Worm (Caenorhabditis elegans) whole organism, L4 larva: ENCODE measurements around the gene C54F6.19.

Experiments
- ZK337.2 ChIP-seq: fragments of 200-800 bp; sonication (Bioruptor generic); IDR thresholded peaks from 2 replicates; pipeline ENCODE4 v1.3.6; 2022; ENCODE audit warnings: missing genetic modification reagents, missing genetic modification characterization, missing compliant biosample characterization
- arid-1 ChIP-seq: fragments of 200-800 bp; sonication (Bioruptor generic); conservative IDR thresholded peaks from 2 replicates; pipeline ENCODE4 v1.3.6; 2022; ENCODE audit warnings: missing genetic modification reagents, missing genetic modification characterization, missing compliant biosample characterization
- attf-4 ChIP-seq: sonication (generic microtip); optimal IDR thresholded peaks from 3 replicates; lab custom pipeline; 2017; ENCODE audit warnings: missing biosample characterization, missing genetic modification characterization
- ceh-62 ChIP-seq: sonication (generic microtip); optimal IDR thresholded peaks from 2 replicates; lab custom pipeline; 2017; ENCODE audit warnings: missing biosample characterization, missing genetic modification characterization
- cey-2 ChIP-seq: sonication (generic microtip); optimal IDR thresholded peaks from 3 replicates; lab custom pipeline; 2017; ENCODE audit warnings: missing genetic modification characterization, mild to moderate bottlenecking, missing compliant biosample characterization, antibody characterized with exemption, borderline replicate concordance; ENCODE audit not compliant: insufficient read depth
- ctbp-1 ChIP-seq: fragments of 200-800 bp; sonication (Bioruptor generic); IDR thresholded peaks from 2 replicates; pipeline ENCODE4 v1.3.6; 2022; ENCODE audit warnings: missing genetic modification reagents, missing genetic modification characterization, missing compliant biosample characterization
- daf-12 ChIP-seq: fragments of 150-350 bp; optimal IDR thresholded peaks from 2 replicates; lab custom pipeline; 2014; ENCODE audit warnings: missing biosample characterization, missing genetic modification reagents, missing genetic modification characterization
- daf-16 ChIP-seq, 3 experiments: sonication (generic microtip); optimal IDR thresholded peaks; 2 replicates each; lab custom pipeline; 2016 to 2017; ENCODE audit warnings: missing genetic modification characterization in 3 of 3, missing genetic modification reagents in 3 of 3, mild to moderate bottlenecking in 2 of 3, missing compliant biosample characterization in 2 of 3, missing biosample characterization in 1 of 3, moderate library complexity in 1 of 3
- dmd-8 ChIP-seq: fragments of 200-800 bp; sonication (Bioruptor generic); IDR thresholded peaks from 2 replicates; pipeline ENCODE4 v1.3.6; 2022; ENCODE audit warnings: missing genetic modification characterization, missing compliant biosample characterization
- egl-27 ChIP-seq: sonication (generic microtip); optimal IDR thresholded peaks from 3 replicates; lab custom pipeline; 2017; ENCODE audit warnings: missing biosample characterization, missing genetic modification reagents, missing genetic modification characterization
- egl-43 ChIP-seq: fragments of 200-800 bp; sonication (Bioruptor generic); IDR thresholded peaks from 2 replicates; pipeline ENCODE4 v1.3.6; 2022; ENCODE audit warnings: missing genetic modification reagents, missing genetic modification characterization, missing compliant biosample characterization
- gei-8 ChIP-seq: fragments of 200-800 bp; sonication (Bioruptor generic); optimal IDR thresholded peaks from 2 replicates; lab custom pipeline; 2018; ENCODE audit warnings: mild to moderate bottlenecking, missing genetic modification characterization, missing compliant biosample characterization
- hif-1 ChIP-seq, 2 experiments: sonication (generic microtip); optimal IDR thresholded peaks; 2 replicates each; lab custom pipeline; 2016 to 2017; ENCODE audit warnings: missing compliant biosample characterization in 2 of 2, missing genetic modification characterization in 2 of 2, missing genetic modification reagents in 2 of 2, missing genotype in 2 of 2, mild to moderate bottlenecking in 1 of 2
- hlh-30 ChIP-seq: sonication (generic microtip); optimal IDR thresholded peaks from 2 replicates; lab custom pipeline; 2017; ENCODE audit warnings: antibody characterized with exemption, mild to moderate bottlenecking, missing genetic modification characterization, missing compliant biosample characterization; ENCODE audit not compliant: insufficient read depth
- hmg-1.1 ChIP-seq: fragments of 200-800 bp; sonication (Bioruptor generic); IDR thresholded peaks from 2 replicates; pipeline ENCODE4 v1.3.6; 2022; ENCODE audit warnings: missing genetic modification reagents, missing genetic modification characterization, missing compliant biosample characterization
- lim-7 ChIP-seq: fragments of 200-800 bp; sonication (Bioruptor generic); IDR thresholded peaks from 2 replicates; pipeline ENCODE4 v1.3.6; 2022; ENCODE audit warnings: missing genetic modification characterization, missing compliant biosample characterization
- lin-15B ChIP-seq: fragments of 150-350 bp; sonication (generic microtip); optimal IDR thresholded peaks from 3 replicates; lab custom pipeline; 2014; ENCODE audit warnings: missing biosample characterization, missing genetic modification characterization
- lin-39 ChIP-seq: fragments of 150-350 bp; optimal IDR thresholded peaks from 2 replicates; lab custom pipeline; 2014; ENCODE audit warnings: missing biosample characterization, missing genetic modification reagents, missing genetic modification characterization
- lir-3 ChIP-seq: sonication (generic microtip); optimal IDR thresholded peaks from 2 replicates; lab custom pipeline; 2016; ENCODE audit warnings: mild to moderate bottlenecking, missing genetic modification characterization, missing compliant biosample characterization
- lsy-2 ChIP-seq, 2 experiments: fragments of 150-350 bp in 1 of 2; sonication (generic microtip) in 1 of 2; optimal IDR thresholded peaks; 2 replicates each; lab custom pipeline; 2014 to 2017; ENCODE audit warnings: missing biosample characterization in 2 of 2, missing genetic modification characterization in 2 of 2
- madf-5 ChIP-seq, 2 experiments: fragments of 200-800 bp; sonication (Bioruptor generic); IDR thresholded peaks; 2 replicates each; pipeline ENCODE4 v1.3.6; 2022; ENCODE audit warnings: missing compliant biosample characterization in 2 of 2, missing genetic modification characterization in 2 of 2
- madf-9 ChIP-seq: fragments of 200-800 bp; sonication (Bioruptor generic); conservative IDR thresholded peaks from 2 replicates; pipeline ENCODE4 v1.3.6; 2022; ENCODE audit warnings: missing genetic modification reagents, missing genetic modification characterization, missing compliant biosample characterization
- mdt-29 ChIP-seq: fragments of 200-800 bp; sonication (Bioruptor generic); IDR thresholded peaks from 2 replicates; pipeline ENCODE4 v1.3.6; 2022; ENCODE audit warnings: missing genetic modification reagents, missing genetic modification characterization, missing compliant biosample characterization
- mes-2 ChIP-seq: sonication (generic microtip); optimal IDR thresholded peaks from 2 replicates; lab custom pipeline; 2016; ENCODE audit warnings: missing genotype, mild to moderate bottlenecking, missing genetic modification characterization, missing compliant biosample characterization; ENCODE audit not compliant: poor library complexity, severe bottlenecking
- nhr-102 ChIP-seq: sonication (generic microtip); optimal IDR thresholded peaks from 2 replicates; lab custom pipeline; 2016; ENCODE audit warnings: mild to moderate bottlenecking, missing genetic modification characterization, moderate library complexity, missing compliant biosample characterization
- nhr-11 ChIP-seq: fragments of 150-350 bp; optimal IDR thresholded peaks from 2 replicates; lab custom pipeline; 2014; ENCODE audit warnings: missing biosample characterization, missing genetic modification characterization
- nhr-111 ChIP-seq: fragments of 200-800 bp; sonication (Bioruptor generic); optimal IDR thresholded peaks from 2 replicates; lab custom pipeline; 2018; ENCODE audit warnings: mild to moderate bottlenecking, missing genetic modification characterization, missing compliant biosample characterization
- nhr-42 ChIP-seq: fragments of 200-800 bp; sonication (Bioruptor generic); IDR thresholded peaks from 2 replicates; pipeline ENCODE4 v1.3.6; 2022; ENCODE audit warnings: missing genetic modification characterization, missing compliant biosample characterization
- nhr-48 ChIP-seq: sonication (generic microtip); optimal IDR thresholded peaks from 2 replicates; lab custom pipeline; 2016; ENCODE audit warnings: mild to moderate bottlenecking, missing genetic modification characterization, missing compliant biosample characterization
- pha-4 ChIP-seq, 2 experiments: fragments of 150-350 bp in 1 of 2; fragments of 200-800 bp in 1 of 2; sonication (Bioruptor generic) in 1 of 2; IDR thresholded peaks in 1 of 2; optimal IDR thresholded peaks in 1 of 2; 2 replicates each; pipeline versions ENCODE4 v1.3.6 to Lab custom; 2014 to 2022; ENCODE audit warnings: missing genetic modification characterization in 2 of 2, missing genetic modification reagents in 2 of 2, missing biosample characterization in 1 of 2, missing compliant biosample characterization in 1 of 2
- rbr-2 ChIP-seq: sonication (generic microtip); optimal IDR thresholded peaks from 2 replicates; lab custom pipeline; 2016; ENCODE audit warnings: missing genotype, missing genetic modification characterization, missing compliant biosample characterization
- spr-1 ChIP-seq: sonication (generic microtip); optimal IDR thresholded peaks from 2 replicates; lab custom pipeline; 2016; ENCODE audit warnings: mild to moderate bottlenecking, missing genetic modification characterization, missing compliant biosample characterization
- vab-7 ChIP-seq: fragments of 200-800 bp; sonication (Bioruptor generic); IDR thresholded peaks from 2 replicates; pipeline ENCODE4 v1.3.6; 2022; ENCODE audit warnings: missing genetic modification reagents, missing genetic modification characterization, missing compliant biosample characterization
- zfp-3 ChIP-seq: fragments of 200-800 bp; sonication (Bioruptor generic); conservative IDR thresholded peaks from 2 replicates; pipeline ENCODE4 v1.3.6; 2022; ENCODE audit warnings: missing genetic modification reagents, missing genetic modification characterization, missing compliant biosample characterization
- zip-2 ChIP-seq: fragments of 150-350 bp; optimal IDR thresholded peaks from 2 replicates; lab custom pipeline; 2014; ENCODE audit warnings: missing biosample characterization, missing genetic modification characterization
- ztf-7 ChIP-seq: fragments of 150-350 bp; optimal IDR thresholded peaks from 2 replicates; lab custom pipeline; 2014; ENCODE audit warnings: missing biosample characterization, missing genetic modification characterization

The C54F6.19 gene

ce11 chrV:7529840-7530239, 15.4 kb upstream of the C54F6.19 start, which contains the start of gene swt-2:
swt-2 (plus strand) TSS chrV:7530140.
- TF ChIP-seq pha-4 (GFP tag; IDR thresholded peaks at IDR 0.05; lab: Robert Waterston, UW) = no peak
- no peak for TF ChIP-seq pha-4 (tag; optimal IDR thresholded peaks at IDR 0.05; lab: Kevin White, UChicago)
- TF ChIP-seq ceh-62 = no peak

DNA sequence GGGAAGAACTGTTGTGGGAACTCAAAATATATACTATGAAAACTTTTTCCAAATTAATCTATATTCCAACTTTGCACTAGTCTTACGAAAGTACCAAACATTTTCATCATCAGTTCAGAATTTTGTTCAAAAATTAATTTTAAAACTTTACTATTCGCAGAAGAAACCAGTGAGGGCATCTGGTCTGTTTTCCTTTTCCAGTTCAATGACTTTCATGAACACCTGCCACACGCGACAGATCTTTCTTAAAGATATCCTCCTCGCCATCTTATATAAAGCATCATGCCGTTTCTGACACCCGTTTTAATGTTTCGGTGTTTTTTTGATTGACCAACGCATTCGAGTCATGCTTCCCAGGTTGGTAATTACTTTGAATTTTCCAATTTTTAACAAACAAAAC, 12.3 kb upstream of the C54F6.19 start, which contains the start of gene C54F6.3:
TSS of gene C54F6.3 (plus strand) at position 301 of the 400 bp plus-strand sequence.
- TF ChIP-seq rbr-2 (tag; lab: Kevin White, UChicago) = no peak
- no peak for TF ChIP-seq lir-3 (tag; lab: Kevin White, UChicago)
- TF ChIP-seq dmd-8 (GFP tag; lab: Robert Waterston, UW) = no peak
- TF ChIP-seq vab-7 (GFP tag; lab: Robert Waterston, UW) = no peak
- TF ChIP-seq lin-39 = no peak
- no peak for TF ChIP-seq ZK337.2 (GFP tag; lab: Robert Waterston, UW)
- TF ChIP-seq cey-2 (tag; lab: Kevin White, UChicago) = no peak
- no peak for TF ChIP-seq egl-43
- TF ChIP-seq zfp-3 (GFP tag; lab: Robert Waterston, UW) = no peak
- no peak for TF ChIP-seq lsy-2 (tag; optimal IDR thresholded peaks at IDR 0.05; lab: Kevin White, UChicago)
- TF ChIP-seq spr-1 (tag; lab: Kevin White, UChicago) = no peak
- no peak for TF ChIP-seq hmg-1.1 (GFP tag; lab: Robert Waterston, UW)
- TF ChIP-seq daf-12 (tag; lab: Kevin White, UChicago) = no peak
- no peak for TF ChIP-seq mdt-29 (GFP tag; lab: Robert Waterston, UW)
- TF ChIP-seq ztf-7 (tag; lab: Kevin White, UChicago) = no peak
- TF ChIP-seq madf-5 (GFP tag; IDR thresholded peaks at IDR 0.05; lab: Robert Waterston, UW) = no peak

DNA sequence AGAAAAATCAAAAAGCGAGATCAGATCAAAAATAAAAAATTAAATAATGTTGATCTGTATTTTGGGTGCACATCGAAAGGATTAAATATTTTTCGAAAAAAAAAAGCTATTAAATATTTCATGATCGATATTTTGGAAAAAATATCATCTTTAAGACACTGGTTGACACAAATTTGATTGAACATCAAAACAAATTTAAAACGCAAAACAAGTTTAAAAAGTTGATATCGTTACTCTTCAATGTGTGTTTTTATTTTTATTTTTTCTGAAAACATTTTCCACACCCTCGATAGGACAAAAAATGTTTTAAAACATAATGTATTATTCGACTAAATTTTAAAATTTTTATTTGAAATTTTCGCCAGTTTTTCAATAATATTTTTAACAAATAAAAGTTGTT, 7.3 kb upstream of the C54F6.19 start, which contains the start of gene C54F6.12:
TSS of gene C54F6.12 (minus strand) at position 101 of the 400 bp plus-strand sequence.
- TF ChIP-seq nhr-42 (GFP tag; lab: Robert Waterston, UW) = no peak
- TF ChIP-seq hlh-30 (tag; lab: Kevin White, UChicago) = no peak
- no peak for TF ChIP-seq lin-15B (tag; lab: Kevin White, UChicago)
- TF ChIP-seq hmg-1.1 (GFP tag; lab: Robert Waterston, UW) = no peak
- no peak for TF ChIP-seq arid-1 (GFP tag; lab: Robert Waterston, UW)
- no peak for TF ChIP-seq madf-9 (GFP tag; lab: Robert Waterston, UW)
- no peak for TF ChIP-seq nhr-11 (tag; lab: Kevin White, UChicago)
- TF ChIP-seq egl-27 = no peak
- no peak for TF ChIP-seq daf-16 (GFP tag; optimal IDR thresholded peaks at IDR 0.05; lab: Kevin White, UChicago)
- TF ChIP-seq daf-16 (tag; optimal IDR thresholded peaks at IDR 0.05; lab: Kevin White, UChicago) = no peak
- no peak for TF ChIP-seq nhr-102 (tag; lab: Kevin White, UChicago)
- TF ChIP-seq nhr-111 (GFP tag; lab: Kevin White, UChicago) = no peak
- TF ChIP-seq hif-1 (tag; optimal IDR thresholded peaks at IDR 0.05; lab: Kevin White, UChicago) = no peak
- TF ChIP-seq lim-7 (GFP tag; lab: Robert Waterston, UW) = no peak
- TF ChIP-seq zip-2 = no peak
- TF ChIP-seq attf-4 (tag; lab: Kevin White, UChicago) = no peak
- no peak for TF ChIP-seq gei-8 (GFP tag; lab: Kevin White, UChicago)
- TF ChIP-seq nhr-48 (tag; lab: Kevin White, UChicago) = no peak
- TF ChIP-seq ctbp-1 (GFP tag; lab: Robert Waterston, UW) = no peak
- TF ChIP-seq mes-2 (tag; lab: Kevin White, UChicago) = no peak
- TF ChIP-seq, all 104 proteins: peak for 0
